Worm (Caenorhabditis elegans) whole organism, young adult: ENCODE results near the gene F34D10.4.

ENCODE experiments used
- B0019.2 ChIP-seq: fragments of 200-800 bp; sonication (Bioruptor generic); conservative IDR thresholded peaks from 2 replicates; pipeline ENCODE4 v1.3.6; 2022; ENCODE audit warnings: missing genetic modification reagents, missing genetic modification characterization, missing compliant biosample characterization
- B0035.1 ChIP-seq: sonication (generic microtip); optimal IDR thresholded peaks from 2 replicates; lab custom pipeline; 2016; ENCODE audit warnings: missing genetic modification characterization, mild to moderate bottlenecking, missing compliant biosample characterization, missing genotype, missing genetic modification reagents
- B0336.3 ChIP-seq: fragments of 200-800 bp; sonication (Bioruptor generic); IDR thresholded peaks from 2 replicates; pipeline ENCODE4 v1.3.6; 2022; ENCODE audit warnings: missing genetic modification characterization, missing compliant biosample characterization
- D2030.7 ChIP-seq: fragments of 200-800 bp; sonication (Bioruptor generic); IDR thresholded peaks from 2 replicates; pipeline ENCODE4 v1.3.6; 2022; ENCODE audit warnings: missing genetic modification reagents, missing genetic modification characterization, missing compliant biosample characterization
- F33H1.4 ChIP-seq: fragments of 200-800 bp; sonication (Bioruptor generic); IDR thresholded peaks from 2 replicates; pipeline ENCODE4 v1.3.6; 2022; ENCODE audit warnings: missing genetic modification reagents, missing genetic modification characterization, missing compliant biosample characterization
- F39B2.1 ChIP-seq: fragments of 200-800 bp; sonication (Bioruptor generic); IDR thresholded peaks from 2 replicates; pipeline ENCODE4 v1.3.6; 2022; ENCODE audit warnings: missing genetic modification reagents, missing genetic modification characterization, missing compliant biosample characterization
- F52B5.7 ChIP-seq: sonication (generic microtip); optimal IDR thresholded peaks from 2 replicates; lab custom pipeline; 2016; ENCODE audit warnings: mild to moderate bottlenecking, missing genetic modification characterization, missing compliant biosample characterization
- F57A8.1 ChIP-seq: fragments of 200-800 bp; sonication (Bioruptor generic); optimal IDR thresholded peaks from 2 replicates; lab custom pipeline; 2018; ENCODE audit warnings: mild to moderate bottlenecking, missing genetic modification characterization, moderate library complexity, missing compliant biosample characterization
- F57C9.4 ChIP-seq: sonication (generic microtip); optimal IDR thresholded peaks from 2 replicates; lab custom pipeline; 2017; ENCODE audit warnings: mild to moderate bottlenecking, missing genetic modification characterization, missing compliant biosample characterization
- K12H6.12 ChIP-seq: fragments of 200-800 bp; sonication (Bioruptor generic); optimal IDR thresholded peaks from 2 replicates; lab custom pipeline; 2018; ENCODE audit warnings: mild to moderate bottlenecking, missing genetic modification characterization, missing compliant biosample characterization
- T07F8.4 ChIP-seq: sonication (generic microtip); optimal IDR thresholded peaks from 2 replicates; lab custom pipeline; 2016; ENCODE audit warnings: mild to moderate bottlenecking, missing genetic modification characterization, moderate library complexity, missing compliant biosample characterization
- Y67H2A.10 ChIP-seq: fragments of 200-800 bp; sonication (Bioruptor generic); conservative IDR thresholded peaks from 2 replicates; pipeline ENCODE4 v1.3.6; 2022; ENCODE audit warnings: missing genetic modification reagents, missing genetic modification characterization, missing compliant biosample characterization
- ama-1 ChIP-seq, 3 experiments: fragments of 150-350 bp in 1 of 3; sonication (generic microtip) in 2 of 3; optimal IDR thresholded peaks; 2 replicates each; lab custom pipeline; 2014 to 2018; ENCODE audit warnings: missing biosample characterization in 2 of 3, missing genetic modification characterization in 2 of 3, missing genetic modification reagents in 2 of 3
- aptf-2 ChIP-seq: fragments of 200-800 bp; sonication (Bioruptor generic); conservative IDR thresholded peaks from 2 replicates; pipeline ENCODE4 v1.3.6; 2022; ENCODE audit warnings: missing genetic modification reagents, missing genetic modification characterization, missing compliant biosample characterization
- aptf-3 ChIP-seq: fragments of 200-800 bp; sonication (Bioruptor generic); IDR thresholded peaks from 2 replicates; pipeline ENCODE4 v1.3.6; 2022; ENCODE audit warnings: missing genetic modification characterization, missing compliant biosample characterization
- athp-1 ChIP-seq: sonication (generic microtip); optimal IDR thresholded peaks from 2 replicates; lab custom pipeline; 2017; ENCODE audit warnings: mild to moderate bottlenecking, missing genetic modification characterization, missing compliant biosample characterization
- bed-1 ChIP-seq: fragments of 200-800 bp; sonication (Bioruptor generic); IDR thresholded peaks from 2 replicates; pipeline ENCODE4 v1.3.6; 2022; ENCODE audit warnings: missing genetic modification reagents, missing genetic modification characterization, missing compliant biosample characterization
- cebp-1 ChIP-seq, 2 experiments: fragments of 200-800 bp in 1 of 2; sonication (Bioruptor generic) in 1 of 2; sonication (generic microtip) in 1 of 2; IDR thresholded peaks in 1 of 2; optimal IDR thresholded peaks in 1 of 2; 2 replicates each; pipeline versions ENCODE4 v1.3.6 to Lab custom; 2017 to 2022; ENCODE audit warnings: missing compliant biosample characterization in 2 of 2, missing genetic modification characterization in 2 of 2, mild to moderate bottlenecking in 1 of 2, missing genetic modification reagents in 1 of 2, moderate library complexity in 1 of 2
- ceh-100 ChIP-seq: fragments of 200-800 bp; sonication (Bioruptor generic); IDR thresholded peaks from 2 replicates; pipeline ENCODE4 v1.3.6; 2022; ENCODE audit warnings: missing genetic modification reagents, missing genetic modification characterization, missing compliant biosample characterization
- ceh-58 ChIP-seq: fragments of 200-800 bp; sonication (Bioruptor generic); IDR thresholded peaks from 2 replicates; pipeline ENCODE4 v1.3.6; 2022; ENCODE audit warnings: missing genetic modification characterization, missing compliant biosample characterization
- ceh-79 ChIP-seq: sonication (generic microtip); optimal IDR thresholded peaks from 2 replicates; lab custom pipeline; 2017; ENCODE audit warnings: mild to moderate bottlenecking, missing genetic modification characterization, missing compliant biosample characterization
- dpff-1 ChIP-seq: sonication (generic microtip); optimal IDR thresholded peaks from 2 replicates; lab custom pipeline; 2017; ENCODE audit warnings: mild to moderate bottlenecking, missing genetic modification characterization, missing compliant biosample characterization
- efl-1 ChIP-seq: fragments of 150-350 bp; optimal IDR thresholded peaks from 2 replicates; lab custom pipeline; 2014; ENCODE audit warnings: missing biosample characterization, missing genetic modification reagents, missing genetic modification characterization
- egl-44 ChIP-seq: fragments of 200-800 bp; sonication (Bioruptor generic); IDR thresholded peaks from 2 replicates; pipeline ENCODE4 v1.3.6; 2022; ENCODE audit warnings: missing genetic modification reagents, missing genetic modification characterization, missing compliant biosample characterization
- ets-4 ChIP-seq: fragments of 200-800 bp; sonication (Bioruptor generic); optimal IDR thresholded peaks from 2 replicates; lab custom pipeline; 2018; ENCODE audit warnings: mild to moderate bottlenecking, missing genetic modification characterization, missing compliant biosample characterization
- hlh-12 ChIP-seq: sonication (generic microtip); optimal IDR thresholded peaks from 2 replicates; lab custom pipeline; 2016; ENCODE audit warnings: missing genetic modification characterization, missing compliant biosample characterization
- lag-1 ChIP-seq: fragments of 200-800 bp; sonication (Bioruptor generic); IDR thresholded peaks from 2 replicates; pipeline ENCODE4 v1.3.6; 2022; ENCODE audit warnings: missing genetic modification reagents, missing genetic modification characterization, missing compliant biosample characterization
- lin-26 ChIP-seq: fragments of 200-800 bp; sonication (Bioruptor generic); IDR thresholded peaks from 2 replicates; pipeline ENCODE4 v1.3.6; 2022; ENCODE audit warnings: missing genetic modification reagents, missing genetic modification characterization, missing compliant biosample characterization
- lir-1 ChIP-seq: fragments of 200-800 bp; sonication (Bioruptor generic); conservative IDR thresholded peaks from 2 replicates; pipeline ENCODE4 v1.3.6; 2022; ENCODE audit warnings: missing genetic modification reagents, missing genetic modification characterization, missing compliant biosample characterization
- lsy-27 ChIP-seq: sonication (generic microtip); optimal IDR thresholded peaks from 2 replicates; lab custom pipeline; 2017; ENCODE audit warnings: missing genetic modification characterization, mild to moderate bottlenecking, missing compliant biosample characterization, antibody characterized with exemption, missing genotype, borderline replicate concordance; ENCODE audit not compliant: insufficient read depth
- madf-8 ChIP-seq: fragments of 200-800 bp; sonication (Bioruptor generic); conservative IDR thresholded peaks from 2 replicates; pipeline ENCODE4 v1.3.6; 2022; ENCODE audit warnings: missing genetic modification reagents, missing genetic modification characterization, missing compliant biosample characterization
- mcd-1 ChIP-seq: fragments of 200-800 bp; sonication (Bioruptor generic); IDR thresholded peaks from 2 replicates; pipeline ENCODE4 v1.3.6; 2022; ENCODE audit warnings: missing genetic modification reagents, missing genetic modification characterization, missing compliant biosample characterization
- mes-4 ChIP-seq: sonication (generic microtip); optimal IDR thresholded peaks from 2 replicates; lab custom pipeline; 2016; ENCODE audit warnings: missing genotype, missing genetic modification characterization, missing compliant biosample characterization
- mxl-1 ChIP-seq: sonication (generic microtip); optimal IDR thresholded peaks from 2 replicates; lab custom pipeline; 2016; ENCODE audit warnings: missing genetic modification characterization, missing compliant biosample characterization
- nfyb-1 ChIP-seq: fragments of 200-800 bp; sonication (Bioruptor generic); IDR thresholded peaks from 2 replicates; pipeline ENCODE4 v1.3.6; 2022; ENCODE audit warnings: missing genetic modification reagents, missing genetic modification characterization, missing compliant biosample characterization
- nhr-27 ChIP-seq: fragments of 200-800 bp; sonication (Bioruptor generic); optimal IDR thresholded peaks from 2 replicates; lab custom pipeline; 2018; ENCODE audit warnings: mild to moderate bottlenecking, missing genetic modification characterization, moderate library complexity, missing compliant biosample characterization
- nhr-90 ChIP-seq: sonication (generic microtip); optimal IDR thresholded peaks from 2 replicates; lab custom pipeline; 2016; ENCODE audit warnings: missing genotype, mild to moderate bottlenecking, missing genetic modification characterization, missing compliant biosample characterization
- repo-1 ChIP-seq: sonication (generic microtip); optimal IDR thresholded peaks from 2 replicates; lab custom pipeline; 2017; ENCODE audit warnings: mild to moderate bottlenecking, missing genetic modification characterization, missing compliant biosample characterization
- sdz-38 ChIP-seq: sonication (generic microtip); optimal IDR thresholded peaks from 2 replicates; lab custom pipeline; 2016; ENCODE audit warnings: missing genotype, missing genetic modification characterization, missing compliant biosample characterization
- sea-2 ChIP-seq: fragments of 200-800 bp; sonication (Bioruptor generic); IDR thresholded peaks from 2 replicates; pipeline ENCODE4 v1.3.6; 2022; ENCODE audit warnings: missing genetic modification characterization, missing compliant biosample characterization
- snpc-1.3 ChIP-seq: sonication (generic microtip); optimal IDR thresholded peaks from 2 replicates; lab custom pipeline; 2017; ENCODE audit warnings: missing genetic modification characterization, mild to moderate bottlenecking, missing compliant biosample characterization, antibody characterized with exemption, moderate library complexity, missing genotype, missing genetic modification reagents; ENCODE audit not compliant: insufficient read depth
- somi-1 ChIP-seq: fragments of 200-800 bp; sonication (Bioruptor generic); optimal IDR thresholded peaks from 2 replicates; lab custom pipeline; 2018; ENCODE audit warnings: mild to moderate bottlenecking, missing genetic modification characterization, missing compliant biosample characterization
- sptf-2 ChIP-seq: fragments of 200-800 bp; sonication (Bioruptor generic); optimal IDR thresholded peaks from 2 replicates; lab custom pipeline; 2018; ENCODE audit warnings: mild to moderate bottlenecking, missing genetic modification characterization, missing compliant biosample characterization
- tbp1 ChIP-seq: fragments of 200-800 bp; sonication (Bioruptor generic); optimal IDR thresholded peaks from 2 replicates; lab custom pipeline; 2018; ENCODE audit warnings: mild to moderate bottlenecking, missing genetic modification characterization, missing compliant biosample characterization
- unc-62 ChIP-seq: fragments of 150-350 bp; optimal IDR thresholded peaks from 2 replicates; lab custom pipeline; 2014; ENCODE audit warnings: missing biosample characterization, missing genetic modification reagents, missing genetic modification characterization
- xnd-1 ChIP-seq: sonication (generic microtip); optimal IDR thresholded peaks from 2 replicates; lab custom pipeline; 2016; ENCODE audit warnings: missing genotype, missing genetic modification reagents, missing genetic modification characterization, missing compliant biosample characterization
- zfh-2 ChIP-seq: fragments of 200-800 bp; sonication (Bioruptor generic); conservative IDR thresholded peaks from 2 replicates; pipeline ENCODE4 v1.3.6; 2022; ENCODE audit warnings: missing genetic modification reagents, missing genetic modification characterization, missing compliant biosample characterization
- zim-3 ChIP-seq: sonication (generic microtip); optimal IDR thresholded peaks from 2 replicates; lab custom pipeline; 2017; ENCODE audit warnings: mild to moderate bottlenecking, missing genetic modification characterization, moderate library complexity, missing compliant biosample characterization
- ztf-25 ChIP-seq: fragments of 200-800 bp; sonication (Bioruptor generic); IDR thresholded peaks from 2 replicates; pipeline ENCODE4 v1.3.6; 2022; ENCODE audit warnings: missing genetic modification reagents, missing genetic modification characterization, missing compliant biosample characterization

The F34D10.4 gene

DNA sequence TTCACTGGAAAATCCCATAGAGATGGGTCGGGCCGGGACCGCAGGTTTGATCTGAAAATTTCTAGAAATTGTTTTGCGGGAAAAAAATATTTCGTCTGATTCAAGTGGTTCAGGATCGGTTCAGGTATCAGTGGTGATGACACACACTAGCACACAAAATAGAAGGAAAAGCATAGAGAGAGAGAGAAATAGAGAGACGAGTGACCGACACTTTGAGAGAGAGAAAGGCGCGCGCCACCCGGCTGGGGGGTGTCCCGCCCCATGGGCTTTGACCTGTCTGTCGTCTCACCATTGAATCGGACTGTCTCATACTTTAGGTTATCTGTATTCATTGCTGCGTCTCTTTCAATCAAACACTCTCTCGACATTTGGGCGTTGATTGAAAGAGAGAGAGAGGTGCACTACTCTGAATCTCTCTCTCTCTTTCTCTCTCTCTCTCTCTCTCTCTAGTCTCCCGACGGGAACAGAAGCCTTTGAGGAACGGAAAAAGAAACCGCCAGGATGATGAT, 50.1 kb downstream of the F34D10.4 start, which contains the start of gene acy-3 (continued):
- TF ChIP-seq lir-1 (GFP tag; lab: Robert Waterston, UW): no peak
- TF ChIP-seq somi-1 (GFP tag; lab: Kevin White, UChicago): peak; percentile 11
- TF ChIP-seq F33H1.4 (GFP tag; lab: Robert Waterston, UW): no peak
- TF ChIP-seq snpc-1.3 (tag; lab: Kevin White, UChicago): no peak
- TF ChIP-seq ceh-100 (GFP tag; lab: Robert Waterston, UW): no peak
- TF ChIP-seq F52B5.7: peak; percentile 1
- no peak for TF ChIP-seq athp-1 (tag; lab: Kevin White, UChicago)
- TF ChIP-seq nhr-27 (tag; lab: Kevin White, UChicago): no peak
- no peak for TF ChIP-seq aptf-2 (GFP tag; lab: Robert Waterston, UW)
- no peak for TF ChIP-seq cebp-1 (GFP tag; IDR thresholded peaks at IDR 0.05; lab: Robert Waterston, UW)
- peak; percentile 41 for TF ChIP-seq cebp-1 (tag; optimal IDR thresholded peaks at IDR 0.05; lab: Kevin White, UChicago)
- TF ChIP-seq F57A8.1 (GFP tag; lab: Kevin White, UChicago): no peak
- no peak for TF ChIP-seq ets-4 (GFP tag; lab: Kevin White, UChicago)
- no peak for TF ChIP-seq zim-3 (tag; lab: Kevin White, UChicago)
- no peak for TF ChIP-seq F39B2.1 (GFP tag; lab: Robert Waterston, UW)
- TF ChIP-seq tbp1 (GFP tag; lab: Kevin White, UChicago): peak; percentile 5
- no peak for TF ChIP-seq hlh-12 (tag; lab: Kevin White, UChicago)
- TF ChIP-seq sdz-38 (tag; lab: Kevin White, UChicago): no peak
- no peak for TF ChIP-seq sea-2 (GFP tag; lab: Robert Waterston, UW)
- no peak for TF ChIP-seq D2030.7 (GFP tag; lab: Robert Waterston, UW)
- peak; percentile 74 for TF ChIP-seq zfh-2 (GFP tag; lab: Robert Waterston, UW)
- no peak for TF ChIP-seq K12H6.12 (tag; lab: Kevin White, UChicago)
- no peak for TF ChIP-seq sptf-2 (GFP tag; lab: Kevin White, UChicago)
- no peak for TF ChIP-seq mxl-1
- TF ChIP-seq ceh-58 (GFP tag; lab: Robert Waterston, UW): no peak
- TF ChIP-seq ama-1 (optimal IDR thresholded peaks at IDR 0.05; lab: Kevin White, UChicago): no peak
- TF ChIP-seq ama-1 (GFP tag; optimal IDR thresholded peaks at IDR 0.05; lab: Kevin White, UChicago): no peak
- no peak for TF ChIP-seq bed-1 (GFP tag; lab: Robert Waterston, UW)
- no peak for TF ChIP-seq ztf-25 (GFP tag; lab: Robert Waterston, UW)
- TF ChIP-seq unc-62: no peak
- TF ChIP-seq efl-1: no peak
- TF ChIP-seq dpff-1 (tag; lab: Kevin White, UChicago): no peak
- no peak for TF ChIP-seq xnd-1 (tag; lab: Kevin White, UChicago)
- no peak for TF ChIP-seq ceh-79 (tag; lab: Kevin White, UChicago)
- peak; percentile 56 for TF ChIP-seq mcd-1 (GFP tag; lab: Robert Waterston, UW)
- peak; percentile 61; the same call in 1 of the 2 replicates for TF ChIP-seq B0336.3 (GFP tag; lab: Robert Waterston, UW)
- no peak for TF ChIP-seq F57C9.4 (tag; lab: Kevin White, UChicago)
- no peak for TF ChIP-seq nhr-90 (tag; lab: Kevin White, UChicago)
- no peak for TF ChIP-seq B0035.1 (tag; lab: Kevin White, UChicago)
- no peak for TF ChIP-seq lsy-27 (tag; lab: Kevin White, UChicago)
- no peak for TF ChIP-seq aptf-3 (GFP tag; lab: Robert Waterston, UW)
- TF ChIP-seq repo-1 (tag; lab: Kevin White, UChicago): no peak
- no peak for TF ChIP-seq Y67H2A.10 (GFP tag; lab: Robert Waterston, UW)
- no peak for TF ChIP-seq T07F8.4
- no peak for TF ChIP-seq lin-26 (GFP tag; lab: Robert Waterston, UW)
- TF ChIP-seq B0019.2 (GFP tag; lab: Robert Waterston, UW): no peak
- no peak for TF ChIP-seq mes-4 (tag; lab: Kevin White, UChicago)
- TF ChIP-seq madf-8: no peak
- no peak for TF ChIP-seq lag-1 (GFP tag; lab: Robert Waterston, UW)
- TF ChIP-seq egl-44 (GFP tag; lab: Robert Waterston, UW): no peak
- no peak for TF ChIP-seq nfyb-1 (GFP tag; lab: Robert Waterston, UW)
